Fruit fly (Drosophila melanogaster): Measurements from ENCODE around the gene Cpr97Eb.

Gene Cpr97Eb

DNA sequence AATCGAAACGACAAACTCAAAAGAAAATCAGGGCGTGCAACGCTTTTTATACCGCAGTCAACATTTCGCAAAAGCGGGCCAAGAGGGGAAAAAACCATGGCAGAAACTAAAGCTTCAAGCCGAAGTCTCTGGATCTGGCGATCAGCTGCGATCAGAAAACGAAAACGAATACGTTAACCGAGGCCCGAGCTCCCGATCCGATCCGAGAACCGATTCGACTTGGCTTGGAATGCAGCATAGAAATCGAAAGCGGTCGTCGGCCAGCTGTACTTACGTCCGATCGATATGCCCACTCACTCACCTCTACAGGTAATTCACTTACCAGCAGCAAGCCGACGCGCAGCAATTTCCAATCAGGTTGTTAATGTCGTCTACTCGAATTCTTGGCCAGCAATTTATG is at the start of gene Cpr97Eb:
Gene Cpr97Eb, minus strand, starts transcription at position 25 of the 400 bp plus-strand sequence.
- no peak for TF ChIP-seq CG9948 (tag; optimal IDR thresholded peaks at IDR 0.05)
- no peak for TF ChIP-seq CG8301 (tag; optimal IDR thresholded peaks at IDR 0.05)
- TF ChIP-seq CG17806 (tag; optimal IDR thresholded peaks at IDR 0.05) = no peak
- TF ChIP-seq CG8159 (tag; optimal IDR thresholded peaks at IDR 0.05) = no peak
- TF ChIP-seq rn (GFP tag; IDR thresholded peaks at IDR 0.05) = no peak
- 0 out of 2 replicates have a peak, but pooled peaks have one; percentile 24 for TF ChIP-seq Ets98B (GFP tag; IDR thresholded peaks at IDR 0.05)
- peak; percentile 44 for TF ChIP-seq EcR (GFP tag; optimal IDR thresholded peaks at IDR 0.05)
- no peak for TF ChIP-seq CG34367 (tag; optimal IDR thresholded peaks at IDR 0.05)
- no peak for TF ChIP-seq D1 (tag; optimal IDR thresholded peaks at IDR 0.05)
- no peak for TF ChIP-seq Pif1B (GFP tag; optimal IDR thresholded peaks at IDR 0.05)
- 0 out of 2 replicates have a peak, but pooled peaks have one; percentile 40 for TF ChIP-seq CG32121 (GFP tag; IDR thresholded peaks at IDR 0.05)
- no peak for TF ChIP-seq CG15710 (tag; optimal IDR thresholded peaks at IDR 0.05)
- no peak for TF ChIP-seq CG13204 (GFP tag; optimal IDR thresholded peaks at IDR 0.05)
- no peak for TF ChIP-seq gl (tag; optimal IDR thresholded peaks at IDR 0.05)
- TF ChIP-seq Snoo (tag; optimal IDR thresholded peaks at IDR 0.05) = no peak
- no peak for TF ChIP-seq Pif1A (GFP tag; optimal IDR thresholded peaks at IDR 0.05)
- TF ChIP-seq CG12605 (GFP tag; IDR thresholded peaks at IDR 0.05) = no peak
- no peak for TF ChIP-seq CG10348 (GFP tag; IDR thresholded peaks at IDR 0.05)
- no peak for TF ChIP-seq fd96Ca (GFP tag; IDR thresholded peaks at IDR 0.05)
- peak; percentile 15; the same call in 1 of the 3 replicates for TF ChIP-seq CG4496 (GFP tag; IDR thresholded peaks at IDR 0.05)
- no peak for TF ChIP-seq CG14655 (GFP tag; optimal IDR thresholded peaks at IDR 0.05)

DNA sequence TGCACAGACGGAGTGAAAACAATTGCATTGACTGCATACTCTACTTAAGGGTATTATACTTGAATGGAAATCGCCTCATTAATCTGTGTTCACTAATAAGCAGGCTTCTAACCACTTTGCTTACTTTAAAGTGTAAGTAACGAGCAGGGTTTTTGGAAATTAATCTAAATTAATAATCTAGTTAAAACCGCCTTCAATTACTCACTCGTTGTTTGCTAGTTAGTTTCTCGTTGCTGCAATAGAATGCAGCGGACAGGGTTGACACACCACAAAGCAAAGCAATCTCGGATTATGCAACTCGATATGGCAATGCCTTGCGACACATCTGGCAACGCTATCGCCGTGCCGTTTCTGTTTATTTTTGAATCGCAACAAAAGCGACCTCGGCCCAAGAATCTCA is 49.0 kb upstream of the Cpr97Eb start:
- TF ChIP-seq CG34367 (tag; optimal IDR thresholded peaks at IDR 0.05) (no peak), Pif1A (GFP tag; optimal IDR thresholded peaks at IDR 0.05) (peak; percentile 66), gl (tag; optimal IDR thresholded peaks at IDR 0.05) (no peak), CG8159 (tag; optimal IDR thresholded peaks at IDR 0.05) (peak; percentile 65), rn (GFP tag; IDR thresholded peaks at IDR 0.05) (no peak), CG13204 (GFP tag; optimal IDR thresholded peaks at IDR 0.05) (no peak), CG10348 (GFP tag; IDR thresholded peaks at IDR 0.05) (no peak), CG9948 (tag; optimal IDR thresholded peaks at IDR 0.05) (no peak), fd96Ca (GFP tag; IDR thresholded peaks at IDR 0.05) (peak; percentile 46; the same call in 1 of the 3 replicates), CG17806 (tag; optimal IDR thresholded peaks at IDR 0.05) (peak; percentile 4), Snoo (tag; optimal IDR thresholded peaks at IDR 0.05) (peak; percentile 58), CG12605 (GFP tag; IDR thresholded peaks at IDR 0.05) (no peak), CG8301 (tag; optimal IDR thresholded peaks at IDR 0.05) (no peak), EcR (GFP tag; optimal IDR thresholded peaks at IDR 0.05) (peak; percentile 8), D1 (tag; optimal IDR thresholded peaks at IDR 0.05) (no peak), CG14655 (GFP tag; optimal IDR thresholded peaks at IDR 0.05) (peak; percentile 43), CG32121 (GFP tag; IDR thresholded peaks at IDR 0.05) (no peak), Pif1B (GFP tag; optimal IDR thresholded peaks at IDR 0.05) (peak; percentile 41), CG15710 (tag; optimal IDR thresholded peaks at IDR 0.05) (peak; percentile 49), CG4496 (GFP tag; IDR thresholded peaks at IDR 0.05) (peak; percentile 40; the same call in 1 of the 3 replicates), Ets98B (GFP tag; IDR thresholded peaks at IDR 0.05) (0 out of 2 replicates have a peak, but pooled peaks have one; percentile 9)

DNA sequence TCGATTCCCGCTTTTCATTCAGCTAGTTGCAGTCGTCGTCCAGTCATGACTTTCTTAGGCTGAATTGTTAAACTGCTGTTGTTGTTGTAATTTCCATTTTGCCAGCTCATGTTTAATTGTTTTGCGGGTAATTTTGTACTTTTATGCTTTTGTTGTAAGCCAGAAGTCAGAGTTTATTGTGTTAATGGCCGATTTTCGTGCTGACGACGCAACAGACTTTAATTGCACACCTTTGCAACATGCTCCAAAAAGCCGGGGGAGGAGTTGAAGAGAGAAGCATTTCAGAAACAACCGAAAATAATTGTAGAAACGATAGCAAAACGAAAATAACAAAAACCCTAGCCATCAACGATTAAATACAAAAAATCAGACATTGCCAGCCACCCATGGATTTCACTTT is 47.8 kb upstream of the Cpr97Eb start:
- TF ChIP-seq CG12605 (GFP tag; IDR thresholded peaks at IDR 0.05) = no peak
- no peak for TF ChIP-seq CG9948 (tag; optimal IDR thresholded peaks at IDR 0.05)
- no peak for TF ChIP-seq CG10348 (GFP tag; IDR thresholded peaks at IDR 0.05)
- TF ChIP-seq CG13204 (GFP tag; optimal IDR thresholded peaks at IDR 0.05) = no peak
- no peak for TF ChIP-seq rn (GFP tag; IDR thresholded peaks at IDR 0.05)
- no peak for TF ChIP-seq EcR (GFP tag; optimal IDR thresholded peaks at IDR 0.05)
- no peak for TF ChIP-seq fd96Ca (GFP tag; IDR thresholded peaks at IDR 0.05)
- no peak for TF ChIP-seq D1 (tag; optimal IDR thresholded peaks at IDR 0.05)

DNA sequence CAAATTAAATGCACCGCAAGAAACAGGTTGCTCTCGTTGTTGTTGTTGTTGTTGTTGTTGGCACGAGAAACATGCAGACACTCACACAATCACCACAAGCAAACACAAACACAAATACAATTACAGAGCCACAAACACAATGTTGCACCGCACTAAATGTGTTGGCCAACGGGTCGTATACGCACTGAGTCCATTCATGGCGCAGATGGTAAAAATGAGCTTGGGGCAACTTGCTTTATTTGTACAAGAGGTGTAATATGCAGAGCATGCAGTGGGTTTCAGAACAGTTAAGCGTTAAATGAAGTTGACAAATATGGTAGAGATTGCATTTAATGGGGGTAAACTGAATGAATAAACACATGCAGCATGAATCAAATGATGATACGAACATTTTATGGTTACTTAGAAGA is 47.0 kb upstream of the Cpr97Eb start:
- TF ChIP-seq CG10348 (GFP tag; IDR thresholded peaks at IDR 0.05) (no peak), CG12605 (GFP tag; IDR thresholded peaks at IDR 0.05) (0 out of 2 replicates have a peak, but pooled peaks have one; percentile 12), gl (tag; optimal IDR thresholded peaks at IDR 0.05) (no peak), Ets98B (GFP tag; IDR thresholded peaks at IDR 0.05) (no peak), D1 (tag; optimal IDR thresholded peaks at IDR 0.05) (no peak), Pif1A (GFP tag; optimal IDR thresholded peaks at IDR 0.05) (no peak)

DNA sequence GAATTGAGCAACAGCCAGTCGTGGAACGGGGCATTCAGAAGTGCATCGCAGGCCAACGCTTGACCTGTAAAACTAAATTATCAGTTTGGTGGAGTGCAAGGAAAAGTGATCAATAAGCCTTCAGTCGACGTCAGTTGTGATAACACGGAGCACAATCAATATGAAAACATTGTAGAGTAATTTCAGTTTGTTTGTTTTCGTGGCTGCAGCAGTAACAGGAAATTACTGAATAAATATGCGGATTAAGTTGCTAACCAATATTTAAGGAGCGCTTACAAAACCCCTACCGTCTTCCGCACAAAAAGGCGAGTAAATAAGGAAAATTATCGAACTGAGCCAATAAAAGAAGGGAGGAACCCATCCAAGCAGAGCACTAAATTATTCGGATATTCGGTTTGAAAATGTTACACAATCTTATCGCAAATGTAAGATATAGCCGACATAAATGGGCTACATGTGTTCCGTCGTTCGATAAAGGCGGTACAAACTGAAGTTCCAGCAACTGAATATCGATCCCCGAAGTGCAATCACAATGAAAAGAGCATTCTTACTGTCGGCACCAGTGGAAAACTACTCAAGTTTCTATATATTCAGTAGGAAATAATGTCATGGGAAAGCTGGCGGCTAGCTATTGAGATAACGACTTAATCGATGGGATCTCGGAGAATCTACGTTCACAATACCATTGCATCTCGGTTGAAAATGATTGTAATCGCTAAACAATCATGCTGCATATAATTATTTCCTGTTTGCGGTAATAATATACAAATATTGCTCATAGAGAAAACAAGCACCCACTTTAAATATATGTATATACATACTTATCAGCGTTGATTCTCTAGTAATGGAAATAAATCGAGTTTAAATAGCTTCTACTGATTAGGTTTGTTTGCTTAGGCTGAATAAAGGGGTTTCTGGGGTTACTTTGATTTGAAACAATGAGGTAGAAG is 45.0 kb upstream of the Cpr97Eb start:
- TF ChIP-seq CG12605 (GFP tag; IDR thresholded peaks at IDR 0.05) (no peak), fd96Ca (GFP tag; IDR thresholded peaks at IDR 0.05) (0 out of 3 replicates have a peak, but pooled peaks have one; percentile 31), CG15710 (tag; optimal IDR thresholded peaks at IDR 0.05) (peak; percentile 33), gl (tag; optimal IDR thresholded peaks at IDR 0.05) (peak; percentile 68), D1 (tag; optimal IDR thresholded peaks at IDR 0.05) (no peak), Pif1B (GFP tag; optimal IDR thresholded peaks at IDR 0.05) (peak; percentile 68), rn (GFP tag; IDR thresholded peaks at IDR 0.05) (no peak), CG4496 (GFP tag; IDR thresholded peaks at IDR 0.05) (no peak), CG34367 (tag; optimal IDR thresholded peaks at IDR 0.05) (peak; percentile 54), CG14655 (GFP tag; optimal IDR thresholded peaks at IDR 0.05) (peak; percentile 28), CG10348 (GFP tag; IDR thresholded peaks at IDR 0.05) (no peak), Pif1A (GFP tag; optimal IDR thresholded peaks at IDR 0.05) (peak; percentile 69), CG8301 (tag; optimal IDR thresholded peaks at IDR 0.05) (no peak), Snoo (tag; optimal IDR thresholded peaks at IDR 0.05) (peak; percentile 45), CG8159 (tag; optimal IDR thresholded peaks at IDR 0.05) (peak; percentile 56), CG13204 (GFP tag; optimal IDR thresholded peaks at IDR 0.05) (peak; percentile 18), CG32121 (GFP tag; IDR thresholded peaks at IDR 0.05) (peak; percentile 10; the same call in 1 of the 2 replicates), CG17806 (tag; optimal IDR thresholded peaks at IDR 0.05) (no peak), CG9948 (tag; optimal IDR thresholded peaks at IDR 0.05) (peak; percentile 9), Ets98B (GFP tag; IDR thresholded peaks at IDR 0.05) (no peak), EcR (GFP tag; optimal IDR thresholded peaks at IDR 0.05) (no peak)
